Fruit fly (Drosophila melanogaster) whole organism, prepupa: ENCODE data around the gene GCS1.

Source experiments
- Blimp-1 ChIP-seq: fragments of 200-800 bp; sonication (Bioruptor generic); optimal IDR thresholded peaks from 3 replicates; lab custom pipeline; 2017; ENCODE audit warnings: missing biosample characterization, missing genetic modification characterization, mild to moderate bottlenecking, moderate library complexity, missing genetic modification reagents
- CG10631 ChIP-seq: fragments of 200-800 bp; sonication (Bioruptor generic); optimal IDR thresholded peaks from 2 replicates; lab custom pipeline; 2016; ENCODE audit warnings: missing biosample characterization, missing genetic modification characterization
- CG10669 ChIP-seq: fragments of 200-800 bp; sonication (Bioruptor generic); optimal IDR thresholded peaks from 3 replicates; lab custom pipeline; 2018; ENCODE audit warnings: missing biosample characterization, mild to moderate bottlenecking, missing genetic modification characterization, moderate library complexity
- CG11294 ChIP-seq: fragments of 200-800 bp; sonication (Bioruptor generic); IDR thresholded peaks from 2 replicates; pipeline ENCODE4 v1.3.6; 2022; ENCODE audit warnings: missing biosample characterization, missing genetic modification characterization
- CG11762 ChIP-seq: fragments of 200-800 bp; sonication (Bioruptor generic); optimal IDR thresholded peaks from 3 replicates; lab custom pipeline; 2016; ENCODE audit warnings: missing biosample characterization, missing genetic modification characterization; ENCODE audit not compliant: insufficient read depth
- CG1621 ChIP-seq: fragments of 200-800 bp; sonication (Bioruptor generic); optimal IDR thresholded peaks from 3 replicates; lab custom pipeline; 2018; ENCODE audit warnings: missing biosample characterization, mild to moderate bottlenecking, missing genetic modification characterization
- CG16779 ChIP-seq: fragments of 200-800 bp; sonication (Bioruptor generic); optimal IDR thresholded peaks from 3 replicates; lab custom pipeline; 2017; ENCODE audit warnings: missing biosample characterization, mild to moderate bottlenecking, missing genetic modification characterization
- CG3032 ChIP-seq: fragments of 200-800 bp; optimal IDR thresholded peaks from 2 replicates; lab custom pipeline; 2019; ENCODE audit warnings: missing biosample characterization, mild to moderate bottlenecking, missing genetic modification characterization, moderate library complexity
- CG31627 ChIP-seq: fragments of 200-800 bp; sonication (Bioruptor generic); optimal IDR thresholded peaks from 3 replicates; lab custom pipeline; 2016; ENCODE audit warnings: missing biosample characterization, missing genetic modification characterization
- CG32006 ChIP-seq: fragments of 200-800 bp; sonication (Bioruptor generic); optimal IDR thresholded peaks from 3 replicates; lab custom pipeline; 2017; ENCODE audit warnings: missing biosample characterization, mild to moderate bottlenecking, missing genetic modification characterization
- CG34406 ChIP-seq: fragments of 200-800 bp; sonication (Bioruptor generic); optimal IDR thresholded peaks from 3 replicates; lab custom pipeline; 2016; ENCODE audit warnings: missing biosample characterization, missing genetic modification characterization
- CG3919 ChIP-seq: fragments of 200-800 bp; sonication (Bioruptor generic); optimal IDR thresholded peaks from 3 replicates; lab custom pipeline; 2016; ENCODE audit warnings: missing biosample characterization, missing genetic modification characterization
- CG4318 ChIP-seq: fragments of 200-800 bp; sonication (Bioruptor generic); optimal IDR thresholded peaks from 3 replicates; lab custom pipeline; 2017; ENCODE audit warnings: missing biosample characterization, mild to moderate bottlenecking, missing genetic modification characterization
- CG6276 ChIP-seq: fragments of 200-800 bp; sonication (Bioruptor generic); optimal IDR thresholded peaks from 2 replicates; lab custom pipeline; 2017; ENCODE audit warnings: missing biosample characterization, mild to moderate bottlenecking, missing genetic modification characterization
- CG6792 ChIP-seq: fragments of 200-800 bp; sonication (Bioruptor generic); optimal IDR thresholded peaks from 3 replicates; lab custom pipeline; 2016; ENCODE audit warnings: missing biosample characterization, missing genetic modification characterization
- CG6854 ChIP-seq: fragments of 200-800 bp; sonication (Bioruptor generic); optimal IDR thresholded peaks from 2 replicates; lab custom pipeline; 2017; ENCODE audit warnings: missing biosample characterization, mild to moderate bottlenecking, missing genetic modification characterization
- CG7368 ChIP-seq: fragments of 200-800 bp; sonication (Bioruptor generic); optimal IDR thresholded peaks from 3 replicates; lab custom pipeline; 2016; ENCODE audit warnings: missing biosample characterization, missing genetic modification characterization
- CG8319 ChIP-seq: fragments of 200-800 bp; sonication (Bioruptor generic); optimal IDR thresholded peaks from 3 replicates; lab custom pipeline; 2016; ENCODE audit warnings: missing biosample characterization, missing genetic modification characterization
- CG8632 ChIP-seq: fragments of 200-800 bp; sonication (Bioruptor generic); optimal IDR thresholded peaks from 3 replicates; lab custom pipeline; 2016; ENCODE audit warnings: missing biosample characterization, missing genetic modification characterization
- CG9139 ChIP-seq: fragments of 200-800 bp; sonication (Bioruptor generic); optimal IDR thresholded peaks from 3 replicates; lab custom pipeline; 2017; ENCODE audit warnings: missing biosample characterization, mild to moderate bottlenecking, missing genetic modification characterization
- Eip75B ChIP-seq: fragments of 200-800 bp; sonication (Bioruptor generic); optimal IDR thresholded peaks from 3 replicates; lab custom pipeline; 2016; ENCODE audit warnings: missing biosample characterization, missing genetic modification characterization
- Eip93F ChIP-seq: fragments of 200-800 bp; sonication (Bioruptor generic); optimal IDR thresholded peaks from 2 replicates; lab custom pipeline; 2016; ENCODE audit warnings: missing biosample characterization, mild to moderate bottlenecking, missing genetic modification characterization
- Ets21C ChIP-seq: fragments of 200-800 bp; sonication (Bioruptor generic); optimal IDR thresholded peaks from 3 replicates; lab custom pipeline; 2016; ENCODE audit warnings: missing biosample characterization, missing genetic modification characterization
- Gug ChIP-seq: fragments of 200-800 bp; sonication (Bioruptor generic); IDR thresholded peaks from 2 replicates; pipeline ENCODE4 v1.3.6; 2022; ENCODE audit warnings: missing biosample characterization, missing genetic modification characterization
- Hr38 ChIP-seq: sonication (Bioruptor generic); optimal IDR thresholded peaks from 2 replicates; lab custom pipeline; 2016; ENCODE audit warnings: missing biosample characterization, missing genetic modification characterization
- Hr39 ChIP-seq: fragments of 200-800 bp; sonication (Bioruptor generic); optimal IDR thresholded peaks from 2 replicates; lab custom pipeline; 2016; ENCODE audit warnings: missing biosample characterization, missing genetic modification characterization
- Hr4 ChIP-seq: fragments of 200-800 bp; sonication (Bioruptor generic); optimal IDR thresholded peaks from 3 replicates; lab custom pipeline; 2016; ENCODE audit warnings: missing biosample characterization, missing genetic modification characterization
- Lpt ChIP-seq: fragments of 200-800 bp; sonication (Bioruptor generic); optimal IDR thresholded peaks from 3 replicates; lab custom pipeline; 2016; ENCODE audit warnings: missing biosample characterization, missing genetic modification characterization
- Met ChIP-seq: fragments of 200-800 bp; sonication (Bioruptor generic); optimal IDR thresholded peaks from 3 replicates; lab custom pipeline; 2016; ENCODE audit warnings: missing biosample characterization, missing genetic modification characterization
- OdsH ChIP-seq: fragments of 200-800 bp; sonication (Bioruptor generic); optimal IDR thresholded peaks from 3 replicates; lab custom pipeline; 2016; ENCODE audit warnings: missing biosample characterization, missing genetic modification characterization
- Smox ChIP-seq: fragments of 200-800 bp; sonication (Bioruptor generic); optimal IDR thresholded peaks from 3 replicates; lab custom pipeline; 2016; ENCODE audit warnings: missing biosample characterization, missing genetic modification characterization
- Sox102F ChIP-seq: fragments of 200-800 bp; sonication (Bioruptor generic); optimal IDR thresholded peaks from 2 replicates; lab custom pipeline; 2016; ENCODE audit warnings: missing biosample characterization, mild to moderate bottlenecking, missing genetic modification characterization
- Sox15 ChIP-seq: fragments of 200-800 bp; sonication (Bioruptor generic); optimal IDR thresholded peaks from 3 replicates; lab custom pipeline; 2016; ENCODE audit warnings: missing biosample characterization, missing genetic modification characterization
- achi ChIP-seq: fragments of 200-800 bp; sonication (Bioruptor generic); optimal IDR thresholded peaks from 3 replicates; lab custom pipeline; 2016; ENCODE audit warnings: missing biosample characterization, missing genetic modification characterization
- acj6 ChIP-seq: fragments of 200-800 bp; sonication (Bioruptor generic); optimal IDR thresholded peaks from 3 replicates; lab custom pipeline; 2016; ENCODE audit warnings: missing biosample characterization, missing genetic modification characterization
- dac ChIP-seq: fragments of 200-800 bp; sonication (Bioruptor generic); optimal IDR thresholded peaks from 2 replicates; lab custom pipeline; 2017; ENCODE audit warnings: missing biosample characterization, mild to moderate bottlenecking, missing genetic modification characterization
- dsx ChIP-seq: fragments of 200-800 bp; optimal IDR thresholded peaks from 3 replicates; lab custom pipeline; 2019; ENCODE audit warnings: missing biosample characterization, mild to moderate bottlenecking, missing genetic modification characterization, moderate library complexity; ENCODE audit not compliant: poor library complexity, severe bottlenecking
- eg ChIP-seq: fragments of 200-800 bp; sonication (Bioruptor generic); IDR thresholded peaks from 3 replicates; pipeline ENCODE4 v1.3.6; 2022; ENCODE audit warnings: missing biosample characterization, missing genetic modification characterization
- esn ChIP-seq: fragments of 200-800 bp; sonication (Bioruptor generic); optimal IDR thresholded peaks from 2 replicates; lab custom pipeline; 2016; ENCODE audit warnings: missing biosample characterization, mild to moderate bottlenecking, missing genetic modification characterization, moderate library complexity
- fd59A ChIP-seq: fragments of 200-800 bp; sonication (Bioruptor generic); optimal IDR thresholded peaks from 2 replicates; lab custom pipeline; 2017; ENCODE audit warnings: missing biosample characterization, mild to moderate bottlenecking, missing genetic modification characterization, missing genetic modification reagents
- fkh ChIP-seq: fragments of 200-800 bp; sonication (Bioruptor generic); optimal IDR thresholded peaks from 3 replicates; lab custom pipeline; 2017; ENCODE audit warnings: missing biosample characterization, mild to moderate bottlenecking, missing genetic modification characterization, moderate library complexity
- lz ChIP-seq: fragments of 200-800 bp; sonication (Bioruptor generic); optimal IDR thresholded peaks from 3 replicates; lab custom pipeline; 2016; ENCODE audit warnings: missing biosample characterization, missing genetic modification characterization
- net ChIP-seq: fragments of 200-800 bp; sonication (Bioruptor generic); optimal IDR thresholded peaks from 3 replicates; lab custom pipeline; 2016; ENCODE audit warnings: missing biosample characterization, missing genetic modification characterization
- pdm3 ChIP-seq: fragments of 200-800 bp; sonication (Bioruptor generic); optimal IDR thresholded peaks from 3 replicates; lab custom pipeline; 2016; ENCODE audit warnings: missing biosample characterization, missing genetic modification characterization
- salr ChIP-seq, 2 experiments: fragments of 200-800 bp; sonication (Bioruptor generic); optimal IDR thresholded peaks; 3 replicates each; lab custom pipeline; 2016 to 2018; ENCODE audit warnings: missing biosample characterization in 2 of 2, missing genetic modification characterization in 2 of 2, mild to moderate bottlenecking in 1 of 2
- spab ChIP-seq: fragments of 200-800 bp; sonication (Bioruptor generic); optimal IDR thresholded peaks from 2 replicates; lab custom pipeline; 2017; ENCODE audit warnings: missing biosample characterization, mild to moderate bottlenecking, missing genetic modification characterization, missing genetic modification reagents
- ss ChIP-seq, 2 experiments: fragments of 200-800 bp; sonication (Bioruptor generic); optimal IDR thresholded peaks; 2 replicates in 1 of 2; 3 replicates in 1 of 2; lab custom pipeline; 2017 to 2018; ENCODE audit warnings: mild to moderate bottlenecking in 2 of 2, missing biosample characterization in 2 of 2, missing genetic modification characterization in 2 of 2, moderate library complexity in 1 of 2
- svp ChIP-seq: fragments of 200-800 bp; sonication (Bioruptor generic); peaks from one replicate; lab custom pipeline; 2016; ENCODE audit warnings: missing biosample characterization, missing genetic modification characterization
- topi ChIP-seq: fragments of 200-800 bp; sonication (Bioruptor generic); optimal IDR thresholded peaks from 3 replicates; lab custom pipeline; 2016; ENCODE audit warnings: missing biosample characterization, missing genetic modification characterization
- vri ChIP-seq: fragments of 200-800 bp; sonication (Bioruptor generic); optimal IDR thresholded peaks from 3 replicates; lab custom pipeline; 2016; ENCODE audit warnings: missing biosample characterization, mild to moderate bottlenecking, missing genetic modification characterization

The GCS1 gene

dm6 chrX:11390625-11391363, 43.0 kb upstream of the GCS1 start:
- peak; percentile 44 for TF ChIP-seq topi (GFP tag; lab: Kevin White, UChicago)
- TF ChIP-seq CG32006 = peak; percentile 87
- peak; percentile 60 for TF ChIP-seq Hr39 (GFP tag; lab: Kevin White, UChicago)
- peak; percentile 58 for TF ChIP-seq CG31627 (GFP tag; lab: Kevin White, UChicago)
- peak; percentile 22 for TF ChIP-seq Sox15 (GFP tag; lab: Kevin White, UChicago)
- TF ChIP-seq CG9139 (GFP tag; lab: Kevin White, UChicago) = no peak
- peak; percentile 66 for TF ChIP-seq CG3919 (GFP tag; lab: Kevin White, UChicago)
- no peak for TF ChIP-seq Hr38 (GFP tag; lab: Kevin White, UChicago)
- TF ChIP-seq svp (GFP tag; lab: Kevin White, UChicago) = no peak
- peak; percentile 42 for TF ChIP-seq CG11762 (GFP tag; lab: Kevin White, UChicago)
- TF ChIP-seq CG1621 = peak; percentile 43
- peak; percentile 73 for TF ChIP-seq CG11294 (GFP tag; lab: Robert Waterston, UW)
- TF ChIP-seq CG16779 (tag; lab: Kevin White, UChicago) = peak; percentile 43
- TF ChIP-seq CG6854 (GFP tag; lab: Kevin White, UChicago) = no peak
- TF ChIP-seq ss (GFP tag; optimal IDR thresholded peaks at IDR 0.05; lab: Kevin White, UChicago) = peak in 1 of 2 experiments; percentile 28
- peak; percentile 55 for TF ChIP-seq Met
- peak; percentile 70 for TF ChIP-seq CG10631 (GFP tag; lab: Kevin White, UChicago)
- peak; percentile 31 for TF ChIP-seq CG8632
- peak; percentile 63 for TF ChIP-seq OdsH
- peak; percentile 23 for TF ChIP-seq CG6792
- peak; percentile 45 for TF ChIP-seq Lpt (GFP tag; lab: Kevin White, UChicago)
- TF ChIP-seq achi (GFP tag; lab: Kevin White, UChicago) = peak; percentile 56
- peak; percentile 54 for TF ChIP-seq CG10669 (GFP tag; lab: Kevin White, UChicago)
- no peak for TF ChIP-seq Ets21C
- peak; percentile 94 for TF ChIP-seq eg (GFP tag; lab: Robert Waterston, UW)
- peak; percentile 57 for TF ChIP-seq net (GFP tag; lab: Kevin White, UChicago)
- TF ChIP-seq CG34406 (GFP tag; lab: Kevin White, UChicago) = peak; percentile 52
- peak; percentile 50 for TF ChIP-seq esn (GFP tag; lab: Kevin White, UChicago)
- peak; percentile 56 for TF ChIP-seq CG4318 (GFP tag; lab: Kevin White, UChicago)
- TF ChIP-seq Sox102F (GFP tag; lab: Kevin White, UChicago) = peak; percentile 46
- peak; percentile 33 for TF ChIP-seq dsx (GFP tag; lab: Kevin White, UChicago)
- TF ChIP-seq Eip75B (GFP tag; lab: Kevin White, UChicago) = peak; percentile 68
- peak; percentile 41 for TF ChIP-seq Smox
- peak; percentile 83 for TF ChIP-seq CG6276 (GFP tag; lab: Kevin White, UChicago)
- peak; percentile 38 for TF ChIP-seq CG3032 (tag; lab: Kevin White, UChicago)
- TF ChIP-seq fkh (GFP tag; lab: Kevin White, UChicago) = peak; percentile 5
- peak; percentile 53 for TF ChIP-seq acj6 (GFP tag; lab: Kevin White, UChicago)
- TF ChIP-seq Hr4 (GFP tag; lab: Kevin White, UChicago) = peak; percentile 75
- TF ChIP-seq vri (GFP tag; lab: Kevin White, UChicago) = no peak
- TF ChIP-seq spab (GFP tag; lab: Kevin White, UChicago) = peak; percentile 42
- peak; percentile 44 for TF ChIP-seq dac (GFP tag; lab: Kevin White, UChicago)
- TF ChIP-seq Eip93F (GFP tag; lab: Kevin White, UChicago) = no peak
- TF ChIP-seq salr (GFP tag; optimal IDR thresholded peaks at IDR 0.05; lab: Kevin White, UChicago) = peak in 1 of 2 experiments; percentile 59
- TF ChIP-seq CG8319 (GFP tag; lab: Kevin White, UChicago) = peak; percentile 24
- TF ChIP-seq CG7368 (GFP tag; lab: Kevin White, UChicago) = peak; percentile 42
- TF ChIP-seq Blimp-1 (GFP tag; lab: Kevin White, UChicago) = no peak
- TF ChIP-seq fd59A (GFP tag; lab: Kevin White, UChicago) = peak; percentile 39
- TF ChIP-seq lz = peak; percentile 38
- peak; percentile 65 for TF ChIP-seq pdm3
- peak; percentile 87 for TF ChIP-seq Gug (GFP tag; lab: Robert Waterston, UW)
